Fruit fly (Drosophila melanogaster): ENCODE results near the gene dos.
A peak's percentile ranks its signal among the peaks of the same experiment; 100 is the strongest.

Gene dos

dm6 chr3L:2577096-2577831 is 11.9 kb upstream of the dos start (continued):
- no peak for TF ChIP-seq CG12104 (GFP tag; optimal IDR thresholded peaks at IDR 0.05)
- TF ChIP-seq CG16779 (GFP tag; IDR thresholded peaks at IDR 0.05) = 0 out of 2 replicates have a peak, but pooled peaks have one; percentile 27

DNA sequence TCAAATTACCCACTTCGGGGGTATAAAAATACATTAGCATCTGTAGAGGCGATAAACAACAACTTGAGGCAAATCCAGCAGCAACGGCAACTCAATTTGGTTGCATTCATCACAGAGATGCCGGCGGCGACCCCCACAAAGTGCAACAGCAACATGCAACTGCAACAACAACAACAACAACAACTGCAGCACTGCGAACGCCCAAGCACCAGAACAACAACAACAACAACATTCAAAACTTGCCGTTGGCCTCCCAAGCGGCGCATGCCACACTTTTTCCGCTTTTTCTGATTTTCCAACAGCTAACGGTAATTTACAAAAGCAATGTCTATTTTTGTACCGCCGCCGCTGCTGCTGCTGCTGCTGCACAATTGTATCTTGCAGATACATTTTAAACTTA is 10.9 kb upstream of the dos start:
- TF ChIP-seq CG4360 (GFP tag; IDR thresholded peaks at IDR 0.05) (peak; percentile 91), br (optimal IDR thresholded peaks at IDR 0.05) (no peak)

dm6 chr3L:2578737-2579136 is 10.5 kb upstream of the dos start:
- TF ChIP-seq TFAM (GFP tag; optimal IDR thresholded peaks at IDR 0.05) (no peak), HLHmδ (GFP tag; optimal IDR thresholded peaks at IDR 0.05) (no peak), CG4328 (GFP tag; optimal IDR thresholded peaks at IDR 0.05) (no peak), CG8765 (GFP tag; IDR thresholded peaks at IDR 0.05) (no peak), onecut (GFP tag; IDR thresholded peaks at IDR 0.05) (0 out of 2 replicates have a peak, but pooled peaks have one; percentile 21), HmgD (GFP tag; optimal IDR thresholded peaks at IDR 0.05) (no peak), Ets65A (GFP tag) (peak; percentile 90), nom (GFP tag; optimal IDR thresholded peaks at IDR 0.05) (no peak), ems (GFP tag; optimal IDR thresholded peaks at IDR 0.05) (peak; percentile 48), Poxn (GFP tag; IDR thresholded peaks at IDR 0.05) (no peak), CG12744 (GFP tag; optimal IDR thresholded peaks at IDR 0.05) (peak; percentile 42), CG8388 (GFP tag; optimal IDR thresholded peaks at IDR 0.05) (peak; percentile 64), Ravus (GFP tag; IDR thresholded peaks at IDR 0.05) (no peak; the same call in 1 of the 2 replicates), Nf-YC (tag; optimal IDR thresholded peaks at IDR 0.05) (no peak), abd-A (tag; optimal IDR thresholded peaks at IDR 0.05) (no peak), CG3847 (GFP tag; IDR thresholded peaks at IDR 0.05) (0 out of 2 replicates have a peak, but pooled peaks have one; percentile 30), fd3F (GFP tag; optimal IDR thresholded peaks at IDR 0.05) (peak; percentile 41), CG11504 (tag; optimal IDR thresholded peaks at IDR 0.05) (peak; percentile 77), otp (GFP tag; IDR thresholded peaks at IDR 0.05) (0 out of 3 replicates have a peak, but pooled peaks have one; percentile 51), CG11247 (GFP tag; IDR thresholded peaks at IDR 0.05) (peak; percentile 56), Nf-YB (GFP tag; optimal IDR thresholded peaks at IDR 0.05) (peak; percentile 48), CG13296 (GFP tag; optimal IDR thresholded peaks at IDR 0.05) (no peak), crp (GFP tag; optimal IDR thresholded peaks at IDR 0.05) (no peak), phol (tag; optimal IDR thresholded peaks at IDR 0.05) (peak; percentile 77), CG12299 (tag; optimal IDR thresholded peaks at IDR 0.05) (no peak), br (optimal IDR thresholded peaks at IDR 0.05) (no peak), seq (GFP tag; IDR thresholded peaks at IDR 0.05) (no peak), Bdp1 (GFP tag; optimal IDR thresholded peaks at IDR 0.05) (no peak), CG12942 (GFP tag; optimal IDR thresholded peaks at IDR 0.05) (peak; percentile 19), gt (GFP tag; IDR thresholded peaks at IDR 0.05) (0 out of 2 replicates have a peak, but pooled peaks have one; percentile 9), sd (tag; optimal IDR thresholded peaks at IDR 0.05) (peak; percentile 48), Eip74EF (GFP tag; optimal IDR thresholded peaks at IDR 0.05) (peak in 1 of 2 experiments; percentile 44), CG9932 (GFP tag; IDR thresholded peaks at IDR 0.05) (peak; percentile 69), Dfd (GFP tag; optimal IDR thresholded peaks at IDR 0.05) (no peak), Atf-2 (GFP tag; optimal IDR thresholded peaks at IDR 0.05) (peak; percentile 11), gce (GFP tag; IDR thresholded peaks at IDR 0.05) (0 out of 3 replicates have a peak, but pooled peaks have one; percentile 52), Trl (optimal IDR thresholded peaks at IDR 0.05) (no peak), Trl (GFP tag; optimal IDR thresholded peaks at IDR 0.05) (peak; percentile 14), CG15601 (tag; optimal IDR thresholded peaks at IDR 0.05) (peak; percentile 80), so (GFP tag; IDR thresholded peaks at IDR 0.05) (peak; percentile 58; the same call in 1 of the 3 replicates), CG4424 (GFP tag; optimal IDR thresholded peaks at IDR 0.05) (peak; percentile 57), odd (GFP tag; optimal IDR thresholded peaks at IDR 0.05) (peak; percentile 48), mld (GFP tag; IDR thresholded peaks at IDR 0.05; ENCODE audit: partially characterized antibody) (no peak)
